Worm (Caenorhabditis elegans): ENCODE measurements around the gene fbxa-77.

fbxa-77 gene

ce11 chrIII:1297604-1298003, 48.3 kb downstream of the fbxa-77 start, which contains the start of gene fbxa-28:
TSS of gene fbxa-28 (plus strand) at chrIII:1297904.
- TF ChIP-seq blmp-1 (tag; optimal IDR thresholded peaks at IDR 0.05) (no peak), mdl-1 (tag; optimal IDR thresholded peaks at IDR 0.05) (no peak), unc-30 (tag; optimal IDR thresholded peaks at IDR 0.05) (no peak), ets-5 (GFP tag; IDR thresholded peaks at IDR 0.05) (no peak), fos-1 (tag; optimal IDR thresholded peaks at IDR 0.05) (no peak), snu-23 (GFP tag; optimal IDR thresholded peaks at IDR 0.05) (no peak), F16B12.6 (tag; optimal IDR thresholded peaks at IDR 0.05) (no peak), efl-1 (optimal IDR thresholded peaks at IDR 0.05) (no peak), efl-1 (GFP tag; optimal IDR thresholded peaks at IDR 0.05 in 1 of 2) (no peak), jun-1 (tag; optimal IDR thresholded peaks at IDR 0.05) (no peak), irx-1 (tag; optimal IDR thresholded peaks at IDR 0.05) (no peak), dpl-1 (GFP tag; optimal IDR thresholded peaks at IDR 0.05) (no peak), snpc-4 (tag; optimal IDR thresholded peaks at IDR 0.05) (no peak), swsn-7 (tag; optimal IDR thresholded peaks at IDR 0.05) (no peak), nhr-76 (tag; optimal IDR thresholded peaks at IDR 0.05) (no peak)

Data from whole organism, L1 larva.